Worm (Caenorhabditis elegans) whole organism, late embryonic: Measurements from ENCODE around the gene W09G10.9.

Experiments
- C38D4.7 ChIP-seq: fragments of 200-800 bp; sonication (Bioruptor generic); optimal IDR thresholded peaks from 2 replicates; lab custom pipeline; 2018; ENCODE audit warnings: mild to moderate bottlenecking, missing genetic modification characterization, moderate library complexity, missing compliant biosample characterization
- ama-1 ChIP-seq: fragments of 150-350 bp; optimal IDR thresholded peaks from 2 replicates; lab custom pipeline; 2014
- dmd-4 ChIP-seq: sonication (generic microtip); optimal IDR thresholded peaks from 2 replicates; lab custom pipeline; 2016; ENCODE audit warnings: borderline replicate concordance, missing genetic modification characterization, missing compliant biosample characterization
- dve-1 ChIP-seq: sonication (generic microtip); optimal IDR thresholded peaks from 2 replicates; lab custom pipeline; 2017; ENCODE audit warnings: antibody characterized with exemption, mild to moderate bottlenecking, missing genetic modification characterization, missing compliant biosample characterization
- ets-4 ChIP-seq: sonication (generic microtip); optimal IDR thresholded peaks from 2 replicates; lab custom pipeline; 2016; ENCODE audit warnings: missing genetic modification characterization, missing compliant biosample characterization
- fkh-6 ChIP-seq: sonication (generic microtip); optimal IDR thresholded peaks from 2 replicates; lab custom pipeline; 2016; ENCODE audit warnings: missing genetic modification characterization, missing compliant biosample characterization
- nfya-1 ChIP-seq: sonication (generic microtip); optimal IDR thresholded peaks from 2 replicates; lab custom pipeline; 2017; ENCODE audit warnings: missing genetic modification characterization, mild to moderate bottlenecking, missing compliant biosample characterization, antibody characterized with exemption, moderate library complexity
- nhr-11 ChIP-seq: fragments of 150-350 bp; optimal IDR thresholded peaks from 2 replicates; lab custom pipeline; 2014; ENCODE audit warnings: missing biosample characterization, missing genetic modification characterization
- unc-55 ChIP-seq: sonication (generic microtip); optimal IDR thresholded peaks from 2 replicates; lab custom pipeline; 2017; ENCODE audit warnings: missing biosample characterization, missing genetic modification reagents, missing genetic modification characterization
- zip-5 ChIP-seq: sonication (generic microtip); optimal IDR thresholded peaks from 2 replicates; lab custom pipeline; 2016; ENCODE audit warnings: missing genetic modification characterization, missing compliant biosample characterization

- TF ChIP-seq fkh-6 (tag; lab: Kevin White, UChicago) (no peak), dmd-4 (no peak), dve-1 (tag; lab: Kevin White, UChicago) (no peak), unc-55 (GFP tag; lab: Kevin White, UChicago) (no peak), nfya-1 (tag; lab: Kevin White, UChicago) (no peak), ama-1 (lab: Kevin White, UChicago) (no peak), nhr-11 (tag; lab: Kevin White, UChicago) (no peak), C38D4.7 (no peak), ets-4 (tag; lab: Kevin White, UChicago) (no peak), zip-5 (tag; lab: Kevin White, UChicago) (no peak)
Observed at ce11 chrII:3499386-3499785, 22.2 kb upstream of the W09G10.9 start, which contains the start of gene Y49F6B.9.
